Worm (Caenorhabditis elegans) whole organism, early embryonic: Measurements from ENCODE around the gene C35B1.8.

Experiments
- B0310.2 ChIP-seq: sonication (generic microtip); optimal IDR thresholded peaks from 2 replicates; lab custom pipeline; 2016; ENCODE audit warnings: mild to moderate bottlenecking, missing genetic modification characterization, missing compliant biosample characterization
- F13C5.2 ChIP-seq: sonication (generic microtip); optimal IDR thresholded peaks from 2 replicates; lab custom pipeline; 2017; ENCODE audit warnings: mild to moderate bottlenecking, missing genetic modification characterization, inconsistent platforms, missing compliant biosample characterization
- aly-1 ChIP-seq: sonication (generic microtip); optimal IDR thresholded peaks from 2 replicates; lab custom pipeline; 2016; ENCODE audit warnings: missing genetic modification characterization, missing compliant biosample characterization
- ama-1 ChIP-seq: fragments of 150-350 bp; optimal IDR thresholded peaks from 2 replicates; lab custom pipeline; 2014
- ceh-13 ChIP-seq: fragments of 200-800 bp; sonication (Bioruptor generic); optimal IDR thresholded peaks from 2 replicates; lab custom pipeline; 2018; ENCODE audit warnings: mild to moderate bottlenecking, missing genetic modification characterization, missing compliant biosample characterization
- ceh-36 ChIP-seq: sonication (generic microtip); optimal IDR thresholded peaks from 2 replicates; lab custom pipeline; 2016; ENCODE audit warnings: missing genetic modification characterization, inconsistent platforms, missing compliant biosample characterization
- ets-7 ChIP-seq: sonication (generic microtip); optimal IDR thresholded peaks from 2 replicates; lab custom pipeline; 2016; ENCODE audit warnings: missing genotype, missing genetic modification characterization, missing compliant biosample characterization
- flt-1 ChIP-seq: fragments of 200-800 bp; sonication (Bioruptor generic); IDR thresholded peaks from 2 replicates; pipeline ENCODE4 v1.3.6; 2022; ENCODE audit warnings: missing genetic modification characterization, missing compliant biosample characterization
- hmbx-1 ChIP-seq: sonication (generic microtip); optimal IDR thresholded peaks from 2 replicates; lab custom pipeline; 2016; ENCODE audit warnings: mild to moderate bottlenecking, missing genetic modification characterization, missing compliant biosample characterization
- hmg-4 ChIP-seq: fragments of 200-800 bp; sonication (Bioruptor generic); optimal IDR thresholded peaks from 2 replicates; lab custom pipeline; 2018; ENCODE audit warnings: mild to moderate bottlenecking, missing genetic modification characterization, missing compliant biosample characterization
- hnd-1 ChIP-seq: sonication (generic microtip); optimal IDR thresholded peaks from 2 replicates; lab custom pipeline; 2016; ENCODE audit warnings: missing genetic modification characterization, missing compliant biosample characterization
- pes-1 ChIP-seq: fragments of 200-800 bp; sonication (Bioruptor generic); IDR thresholded peaks from 2 replicates; pipeline ENCODE4 v1.3.6; 2022; ENCODE audit warnings: missing genetic modification reagents, missing genetic modification characterization, missing compliant biosample characterization
- scrt-1 ChIP-seq: fragments of 200-800 bp; sonication (Bioruptor generic); IDR thresholded peaks from 2 replicates; pipeline ENCODE4 v1.3.6; 2022; ENCODE audit warnings: missing genetic modification characterization, missing compliant biosample characterization
- sea-1 ChIP-seq: fragments of 200-800 bp; sonication (Bioruptor generic); conservative IDR thresholded peaks from 2 replicates; pipeline ENCODE4 v1.3.6; 2022; ENCODE audit warnings: missing genetic modification characterization, missing compliant biosample characterization
- tbx-11 ChIP-seq: fragments of 200-800 bp; sonication (Bioruptor generic); IDR thresholded peaks from 2 replicates; pipeline ENCODE4 v1.3.6; 2022; ENCODE audit warnings: missing genetic modification characterization, missing compliant biosample characterization
- tbx-37 ChIP-seq: fragments of 200-800 bp; sonication (Bioruptor generic); conservative IDR thresholded peaks from 2 replicates; pipeline ENCODE4 v1.3.6; 2022; ENCODE audit warnings: missing genetic modification reagents, missing genetic modification characterization, missing compliant biosample characterization
- tra-4 ChIP-seq: sonication (generic microtip); optimal IDR thresholded peaks from 2 replicates; lab custom pipeline; 2017; ENCODE audit warnings: missing genetic modification characterization, missing compliant biosample characterization

Gene C35B1.8

DNA sequence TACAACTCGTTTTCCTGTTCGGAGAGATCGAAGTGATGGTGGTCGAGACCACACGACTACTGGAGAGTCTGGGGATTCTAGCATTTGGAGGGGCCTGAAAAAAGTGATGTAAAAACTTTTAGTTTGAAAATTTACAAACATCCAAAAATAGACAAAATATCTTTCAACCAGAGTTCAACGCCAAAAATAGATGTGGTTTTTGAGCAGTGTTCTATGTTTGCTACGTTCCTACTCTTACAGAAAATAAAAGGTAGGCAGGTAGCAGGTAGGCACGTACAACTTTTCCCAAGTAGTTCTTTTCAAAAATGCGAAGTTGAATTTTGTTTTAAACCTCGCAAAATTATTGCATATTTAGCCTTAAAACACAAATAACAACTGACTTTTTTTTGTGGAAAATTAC lies 33.6 kb upstream of the C35B1.8 start, which contains the start of gene F49F1.14:
F49F1.14 (minus strand) TSS at position 101 of the 400 bp plus-strand sequence.
- no peak for TF ChIP-seq hmbx-1 (tag; lab: Kevin White, UChicago)
- TF ChIP-seq F13C5.2 (tag; lab: Kevin White, UChicago), result no peak
- no peak for TF ChIP-seq pes-1 (GFP tag; lab: Robert Waterston, UW)
- TF ChIP-seq flt-1 (GFP tag; lab: Robert Waterston, UW), result no peak
- no peak for TF ChIP-seq ama-1 (lab: Kevin White, UChicago)
- TF ChIP-seq hnd-1 (tag; lab: Kevin White, UChicago), result no peak
- TF ChIP-seq hmg-4 (GFP tag; lab: Kevin White, UChicago), result no peak
- TF ChIP-seq ceh-13 (GFP tag; lab: Kevin White, UChicago), result no peak
- no peak for TF ChIP-seq sea-1 (GFP tag; lab: Robert Waterston, UW)
- TF ChIP-seq aly-1, result no peak
- no peak for TF ChIP-seq ceh-36 (tag; lab: Kevin White, UChicago)
- TF ChIP-seq tbx-11 (GFP tag; lab: Robert Waterston, UW), result no peak
- no peak for TF ChIP-seq tra-4
- TF ChIP-seq ets-7 (tag; lab: Kevin White, UChicago), result no peak
- no peak for TF ChIP-seq scrt-1 (GFP tag; lab: Robert Waterston, UW)

DNA sequence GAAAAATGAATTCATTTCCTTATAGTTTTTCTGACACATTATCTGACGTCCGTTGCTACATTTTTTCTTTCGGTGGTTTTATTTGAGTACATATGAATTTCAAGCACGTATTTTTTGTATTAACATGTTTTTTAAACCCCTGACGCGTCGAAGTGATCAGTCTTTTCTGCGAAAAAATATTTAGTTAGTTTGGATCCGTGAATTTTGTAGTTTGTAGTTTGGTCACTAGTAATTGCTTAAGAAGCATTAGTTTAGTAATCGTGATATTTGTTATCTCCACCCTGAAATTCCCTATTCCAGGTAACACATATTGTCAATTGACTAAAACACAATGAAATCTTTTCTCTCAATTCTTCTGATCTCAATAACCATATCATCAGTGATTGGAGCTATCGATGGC lies 30.0 kb upstream of the C35B1.8 start, which contains the start of gene C35B1.7:
C35B1.7 (plus strand) TSS at position 301 of the 400 bp plus-strand sequence.
- no peak for TF ChIP-seq ceh-36 (tag; lab: Kevin White, UChicago)
- TF ChIP-seq ama-1 (lab: Kevin White, UChicago), result no peak
- no peak for TF ChIP-seq tra-4
- no peak for TF ChIP-seq F13C5.2 (tag; lab: Kevin White, UChicago)
- no peak for TF ChIP-seq hnd-1 (tag; lab: Kevin White, UChicago)
- TF ChIP-seq sea-1 (GFP tag; lab: Robert Waterston, UW), result no peak
- no peak for TF ChIP-seq hmg-4 (GFP tag; lab: Kevin White, UChicago)
- TF ChIP-seq ceh-13 (GFP tag; lab: Kevin White, UChicago), result no peak
- no peak for TF ChIP-seq ets-7 (tag; lab: Kevin White, UChicago)
- no peak for TF ChIP-seq hmbx-1 (tag; lab: Kevin White, UChicago)
- TF ChIP-seq flt-1 (GFP tag; lab: Robert Waterston, UW), result no peak
- TF ChIP-seq B0310.2 (tag; lab: Kevin White, UChicago), result no peak
- TF ChIP-seq aly-1, result no peak
- no peak for TF ChIP-seq scrt-1 (GFP tag; lab: Robert Waterston, UW)
- no peak for TF ChIP-seq tbx-37 (GFP tag; lab: Robert Waterston, UW)

DNA sequence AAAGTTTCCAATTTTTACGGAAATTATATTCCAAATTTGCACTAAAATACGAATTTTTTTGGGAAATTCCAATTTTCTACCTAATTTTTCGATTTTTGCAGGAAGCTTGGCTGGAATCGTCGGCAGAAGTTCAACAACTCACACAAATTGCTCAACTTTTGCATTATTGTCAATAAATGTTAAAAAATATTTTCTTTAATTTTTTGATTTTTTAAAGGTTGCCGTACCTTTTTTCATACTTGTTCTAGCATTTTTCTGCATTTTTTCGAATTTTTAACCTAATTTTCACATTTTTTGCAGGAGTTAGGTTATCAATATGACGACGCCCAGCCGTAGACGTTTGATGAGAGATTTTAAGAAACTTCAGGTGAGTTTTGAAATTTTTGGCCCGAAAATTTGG lies 23.9 kb upstream of the C35B1.8 start, which contains the start of gene ubc-1:
ubc-1 (plus strand) TSS at position 301 of the 400 bp plus-strand sequence.
- TF ChIP-seq sea-1 (GFP tag; lab: Robert Waterston, UW) (no peak), tbx-11 (GFP tag; lab: Robert Waterston, UW) (no peak), tra-4 (no peak), ceh-13 (GFP tag; lab: Kevin White, UChicago) (no peak), ceh-36 (tag; lab: Kevin White, UChicago) (no peak), B0310.2 (tag; lab: Kevin White, UChicago) (no peak), scrt-1 (GFP tag; lab: Robert Waterston, UW) (no peak), flt-1 (GFP tag; lab: Robert Waterston, UW) (no peak), hmbx-1 (tag; lab: Kevin White, UChicago) (no peak), tbx-37 (GFP tag; lab: Robert Waterston, UW) (no peak), F13C5.2 (tag; lab: Kevin White, UChicago) (no peak), hnd-1 (tag; lab: Kevin White, UChicago) (no peak), pes-1 (GFP tag; lab: Robert Waterston, UW) (no peak), ets-7 (tag; lab: Kevin White, UChicago) (no peak), hmg-4 (GFP tag; lab: Kevin White, UChicago) (no peak), ama-1 (lab: Kevin White, UChicago) (no peak), aly-1 (no peak)

DNA sequence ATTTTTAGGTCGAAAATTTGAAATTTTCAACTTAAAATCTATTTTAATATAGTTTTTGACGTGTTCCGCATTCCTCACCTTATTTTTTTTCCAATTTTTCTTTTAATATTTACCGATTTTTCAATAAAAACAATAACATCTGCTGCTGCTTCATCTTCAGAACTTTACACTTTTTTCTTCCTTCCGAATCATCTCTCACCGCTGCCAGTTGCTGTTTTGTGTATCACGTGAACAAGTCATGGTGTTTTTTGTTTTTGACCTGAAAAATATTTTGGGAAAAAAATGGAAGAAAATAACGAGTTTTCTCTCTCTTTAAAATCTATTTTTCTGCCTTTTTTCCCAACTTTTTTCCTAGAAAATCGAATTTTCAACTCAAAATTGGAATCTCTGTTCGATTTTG lies 21.0 kb upstream of the C35B1.8 start:
- TF ChIP-seq ama-1 (lab: Kevin White, UChicago), result no peak
- no peak for TF ChIP-seq B0310.2 (tag; lab: Kevin White, UChicago)
- no peak for TF ChIP-seq ceh-36 (tag; lab: Kevin White, UChicago)
- no peak for TF ChIP-seq F13C5.2 (tag; lab: Kevin White, UChicago)
- TF ChIP-seq flt-1 (GFP tag; lab: Robert Waterston, UW), result no peak
- no peak for TF ChIP-seq ets-7 (tag; lab: Kevin White, UChicago)
- TF ChIP-seq tbx-11 (GFP tag; lab: Robert Waterston, UW), result no peak
- no peak for TF ChIP-seq hmbx-1 (tag; lab: Kevin White, UChicago)
- no peak for TF ChIP-seq hmg-4 (GFP tag; lab: Kevin White, UChicago)
- TF ChIP-seq hnd-1 (tag; lab: Kevin White, UChicago), result no peak
- TF ChIP-seq ceh-13 (GFP tag; lab: Kevin White, UChicago), result no peak
- TF ChIP-seq tbx-37 (GFP tag; lab: Robert Waterston, UW), result no peak
- no peak for TF ChIP-seq aly-1
- TF ChIP-seq sea-1 (GFP tag; lab: Robert Waterston, UW), result no peak
- no peak for TF ChIP-seq scrt-1 (GFP tag; lab: Robert Waterston, UW)
- no peak for TF ChIP-seq tra-4
- TF ChIP-seq pes-1 (GFP tag; lab: Robert Waterston, UW), result no peak

DNA sequence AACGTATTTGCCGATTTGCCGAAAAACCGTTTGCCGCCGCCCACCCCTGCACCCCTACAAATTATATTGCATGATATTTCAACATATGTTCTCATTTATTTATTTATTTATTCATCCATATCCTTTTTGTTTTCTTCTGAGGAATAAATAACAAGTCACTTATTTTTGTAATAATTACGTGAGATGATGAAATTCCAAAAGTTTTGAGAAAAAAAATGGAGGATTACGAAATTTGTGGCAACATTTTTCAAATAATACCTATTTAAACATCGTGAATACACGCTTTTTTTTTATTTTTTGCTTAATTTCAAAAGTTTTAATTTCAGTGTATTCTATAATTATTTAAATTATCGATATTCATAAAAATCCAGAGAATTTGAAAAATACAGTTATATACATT lies 18.1 kb upstream of the C35B1.8 start:
- no peak for TF ChIP-seq sea-1 (GFP tag; lab: Robert Waterston, UW)
- TF ChIP-seq ets-7 (tag; lab: Kevin White, UChicago), result no peak
- TF ChIP-seq hnd-1 (tag; lab: Kevin White, UChicago), result no peak
- TF ChIP-seq ceh-36 (tag; lab: Kevin White, UChicago), result no peak
- TF ChIP-seq tbx-11 (GFP tag; lab: Robert Waterston, UW), result no peak
- TF ChIP-seq hmbx-1 (tag; lab: Kevin White, UChicago), result no peak
- no peak for TF ChIP-seq B0310.2 (tag; lab: Kevin White, UChicago)
- TF ChIP-seq ceh-13 (GFP tag; lab: Kevin White, UChicago), result no peak
- TF ChIP-seq F13C5.2 (tag; lab: Kevin White, UChicago), result no peak
- TF ChIP-seq tbx-37 (GFP tag; lab: Robert Waterston, UW), result no peak
- no peak for TF ChIP-seq tra-4
- no peak for TF ChIP-seq scrt-1 (GFP tag; lab: Robert Waterston, UW)
- TF ChIP-seq aly-1, result no peak
- no peak for TF ChIP-seq pes-1 (GFP tag; lab: Robert Waterston, UW)
- TF ChIP-seq ama-1 (lab: Kevin White, UChicago), result no peak
- TF ChIP-seq hmg-4 (GFP tag; lab: Kevin White, UChicago), result no peak
- no peak for TF ChIP-seq flt-1 (GFP tag; lab: Robert Waterston, UW)

DNA sequence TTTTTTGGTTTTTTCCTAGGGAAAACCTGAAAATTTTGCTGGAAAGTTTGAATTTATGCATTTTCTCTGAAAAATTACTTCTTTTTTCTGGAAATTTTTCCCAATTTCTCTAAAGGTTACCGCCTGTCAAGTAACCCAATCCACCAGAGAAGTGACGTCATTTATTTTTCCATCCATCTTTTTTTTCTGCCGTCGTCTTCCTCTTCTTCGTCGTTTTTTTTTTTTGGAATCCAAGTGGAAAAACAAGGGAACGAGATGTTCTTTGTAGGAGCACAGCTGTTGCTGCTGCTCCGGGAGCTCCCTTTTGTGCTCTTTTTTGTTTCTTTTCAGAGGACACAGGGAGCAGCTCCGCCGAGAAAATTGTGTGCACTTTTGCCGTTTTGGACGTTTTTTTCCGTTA lies 15.6 kb upstream of the C35B1.8 start:
- TF ChIP-seq hmg-4 (GFP tag; lab: Kevin White, UChicago), result no peak
- no peak for TF ChIP-seq hmbx-1 (tag; lab: Kevin White, UChicago)
- no peak for TF ChIP-seq scrt-1 (GFP tag; lab: Robert Waterston, UW)
- TF ChIP-seq pes-1 (GFP tag; lab: Robert Waterston, UW), result no peak
